Worm (Caenorhabditis elegans) whole organism, L3 larva: ENCODE measurements around the gene F14H3.3.

Source experiments
- aly-2 ChIP-seq: fragments of 150-350 bp; optimal IDR thresholded peaks from 2 replicates; lab custom pipeline; 2014; ENCODE audit warnings: missing biosample characterization, missing genetic modification characterization
- ama-1 ChIP-seq: fragments of 150-350 bp; optimal IDR thresholded peaks from 2 replicates; lab custom pipeline; 2018
- ceh-82 ChIP-seq: fragments of 150-350 bp; optimal IDR thresholded peaks from 2 replicates; lab custom pipeline; 2014; ENCODE audit warnings: missing biosample characterization, missing genetic modification characterization
- ceh-9 ChIP-seq: sonication (generic microtip); optimal IDR thresholded peaks from 2 replicates; lab custom pipeline; 2018; ENCODE audit warnings: missing biosample characterization, missing genetic modification characterization
- egl-27 ChIP-seq: sonication (generic microtip); optimal IDR thresholded peaks from 4 replicates; lab custom pipeline; 2017; ENCODE audit warnings: missing biosample characterization, missing genetic modification reagents, missing genetic modification characterization
- egl-5 ChIP-seq: fragments of 150-350 bp; optimal IDR thresholded peaks from 2 replicates; lab custom pipeline; 2017; ENCODE audit warnings: missing biosample characterization, missing genetic modification reagents, missing genetic modification characterization, inconsistent platforms
- elt-1 ChIP-seq: fragments of 150-350 bp; optimal IDR thresholded peaks from 2 replicates; lab custom pipeline; 2014; ENCODE audit warnings: missing biosample characterization, missing genetic modification characterization
- elt-2 ChIP-seq: sonication (generic microtip); optimal IDR thresholded peaks from 2 replicates; lab custom pipeline; 2016; ENCODE audit warnings: missing genetic modification reagents, mild to moderate bottlenecking, missing genetic modification characterization, missing compliant biosample characterization
- elt-3 ChIP-seq, 3 experiments: fragments of 150-350 bp in 1 of 3; sonication (generic microtip) in 2 of 3; optimal IDR thresholded peaks; 2 replicates in 2 of 3; 4 replicates in 1 of 3; lab custom pipeline; 2014 to 2017; ENCODE audit warnings: missing biosample characterization in 3 of 3, missing genetic modification characterization in 3 of 3
- eor-1 ChIP-seq, 2 experiments: fragments of 150-350 bp; optimal IDR thresholded peaks; 2 replicates each; lab custom pipeline; 2014 to 2018; ENCODE audit warnings: missing biosample characterization in 2 of 2, missing genetic modification characterization in 2 of 2
- fkh-10 ChIP-seq: sonication (generic microtip); optimal IDR thresholded peaks from 2 replicates; lab custom pipeline; 2017; ENCODE audit warnings: missing biosample characterization, missing genetic modification reagents, missing genetic modification characterization
- fkh-2 ChIP-seq: fragments of 150-350 bp; optimal IDR thresholded peaks from 2 replicates; lab custom pipeline; 2014; ENCODE audit warnings: missing biosample characterization, missing genetic modification reagents, missing genetic modification characterization
- hmg-11 ChIP-seq: sonication (generic microtip); optimal IDR thresholded peaks from 2 replicates; lab custom pipeline; 2016; ENCODE audit warnings: missing genetic modification characterization, missing compliant biosample characterization
- jun-1 ChIP-seq: fragments of 150-350 bp; optimal IDR thresholded peaks from 2 replicates; lab custom pipeline; 2014; ENCODE audit warnings: missing biosample characterization, missing genetic modification reagents, missing genetic modification characterization
- lin-39 ChIP-seq: fragments of 150-350 bp; optimal IDR thresholded peaks from 2 replicates; lab custom pipeline; 2018; ENCODE audit warnings: missing biosample characterization, missing genetic modification reagents, missing genetic modification characterization
- mdl-1 ChIP-seq: fragments of 150-350 bp; optimal IDR thresholded peaks from 2 replicates; lab custom pipeline; 2014; ENCODE audit warnings: missing biosample characterization, missing genetic modification characterization
- mml-1 ChIP-seq: fragments of 150-350 bp; sonication (generic microtip); optimal IDR thresholded peaks from 3 replicates; lab custom pipeline; 2014; ENCODE audit warnings: missing biosample characterization, missing genetic modification characterization
- nfya-1 ChIP-seq: sonication (generic microtip); optimal IDR thresholded peaks from 2 replicates; lab custom pipeline; 2017; ENCODE audit warnings: missing genetic modification characterization, mild to moderate bottlenecking, missing compliant biosample characterization, antibody characterized with exemption, moderate library complexity; ENCODE audit not compliant: insufficient read depth
- nhr-23 ChIP-seq: fragments of 150-350 bp; optimal IDR thresholded peaks from 2 replicates; lab custom pipeline; 2014; ENCODE audit warnings: missing biosample characterization, missing genetic modification reagents, missing genetic modification characterization
- nhr-237 ChIP-seq: fragments of 150-350 bp; optimal IDR thresholded peaks from 2 replicates; lab custom pipeline; 2014; ENCODE audit warnings: missing biosample characterization, missing genetic modification characterization
- nhr-43 ChIP-seq: sonication (generic microtip); optimal IDR thresholded peaks from 2 replicates; lab custom pipeline; 2016; ENCODE audit warnings: mild to moderate bottlenecking, missing genetic modification characterization, missing compliant biosample characterization; ENCODE audit not compliant: poor library complexity, severe bottlenecking
- nhr-67 ChIP-seq: fragments of 150-350 bp; optimal IDR thresholded peaks from 2 replicates; lab custom pipeline; 2014; ENCODE audit warnings: missing biosample characterization, missing genetic modification characterization
- nhr-76 ChIP-seq: fragments of 150-350 bp; sonication (generic microtip); optimal IDR thresholded peaks from 5 replicates; lab custom pipeline; 2014; ENCODE audit warnings: missing biosample characterization, missing genetic modification characterization
- nhr-77 ChIP-seq: fragments of 150-350 bp; optimal IDR thresholded peaks from 2 replicates; lab custom pipeline; 2014; ENCODE audit warnings: missing biosample characterization, missing genetic modification characterization
- pqm-1 ChIP-seq: fragments of 150-350 bp; optimal IDR thresholded peaks from 2 replicates; lab custom pipeline; 2017; ENCODE audit warnings: missing biosample characterization, missing genetic modification characterization, inconsistent platforms
- skn-1 ChIP-seq: fragments of 150-350 bp; optimal IDR thresholded peaks from 2 replicates; lab custom pipeline; 2014; ENCODE audit warnings: missing biosample characterization, missing genetic modification characterization
- tbx-2 ChIP-seq: sonication (generic microtip); optimal IDR thresholded peaks from 2 replicates; lab custom pipeline; 2016; ENCODE audit warnings: mild to moderate bottlenecking, missing genetic modification characterization, missing compliant biosample characterization
- unc-39 ChIP-seq: sonication (generic microtip); optimal IDR thresholded peaks from 4 replicates; lab custom pipeline; 2017; ENCODE audit warnings: missing biosample characterization, missing genetic modification characterization
- unc-62 ChIP-seq: fragments of 150-350 bp; sonication (generic microtip); optimal IDR thresholded peaks from 4 replicates; lab custom pipeline; 2014; ENCODE audit warnings: missing biosample characterization, missing genetic modification reagents, missing genetic modification characterization
- ztf-11 ChIP-seq: fragments of 150-350 bp; optimal IDR thresholded peaks from 2 replicates; lab custom pipeline; 2014; ENCODE audit warnings: missing biosample characterization, missing genetic modification characterization

F14H3.3 gene

ce11 chrV:16016977-16017376 is 36.3 kb downstream of the F14H3.3 start:
- no peak for TF ChIP-seq ceh-82 (tag; lab: Kevin White, UChicago)
- TF ChIP-seq elt-3 (tag; optimal IDR thresholded peaks at IDR 0.05; lab: Kevin White, UChicago), result no peak

ce11 chrV:16015652-16016051 is 37.6 kb downstream of the F14H3.3 start, which contains the start of gene str-232:
Gene str-232 (minus strand): TSS chrV:16015752.
- TF ChIP-seq elt-2 (tag; lab: Kevin White, UChicago) (no peak), jun-1 (tag; lab: Kevin White, UChicago) (no peak), ceh-9 (tag; lab: Kevin White, UChicago) (no peak), unc-39 (tag; lab: Kevin White, UChicago) (no peak), nfya-1 (tag; lab: Kevin White, UChicago) (no peak), nhr-76 (no peak), nhr-77 (tag; lab: Kevin White, UChicago) (no peak), ama-1 (lab: Kevin White, UChicago) (no peak), hmg-11 (tag; lab: Kevin White, UChicago) (no peak)
- TF ChIP-seq, all 47 proteins: peak for 0

ce11 chrV:16009564-16009963 is 43.7 kb downstream of the F14H3.3 start, which contains the start of gene str-233:
Gene str-233 (minus strand): TSS chrV:16009664.
- TF ChIP-seq tbx-2 (tag; lab: Kevin White, UChicago) (no peak), fkh-10 (no peak), nhr-43 (tag; lab: Kevin White, UChicago) (no peak), lin-39 (tag; lab: Kevin White, UChicago) (no peak), elt-3 (tag; optimal IDR thresholded peaks at IDR 0.05; lab: Kevin White, UChicago) (no peak), jun-1 (tag; lab: Kevin White, UChicago) (no peak), fkh-2 (no peak), nhr-237 (no peak), ceh-9 (tag; lab: Kevin White, UChicago) (no peak), unc-62 (no peak), pqm-1 (tag; lab: Kevin White, UChicago) (no peak), elt-1 (tag; lab: Kevin White, UChicago) (no peak)
- TF ChIP-seq, all 47 proteins: peak for 0

- no peak for TF ChIP-seq eor-1 (tag; optimal IDR thresholded peaks at IDR 0.05; lab: Kevin White, UChicago)
- TF ChIP-seq elt-3 (tag; optimal IDR thresholded peaks at IDR 0.05; lab: Kevin White, UChicago), result no peak
- TF ChIP-seq mml-1 (tag; lab: Kevin White, UChicago), result no peak
- TF ChIP-seq fkh-10, result no peak
- no peak for TF ChIP-seq nfya-1 (tag; lab: Kevin White, UChicago)
- no peak for TF ChIP-seq fkh-2
- no peak for TF ChIP-seq nhr-43 (tag; lab: Kevin White, UChicago)
- TF ChIP-seq ztf-11 (tag; lab: Kevin White, UChicago), result no peak
- no peak for TF ChIP-seq egl-27 (tag; lab: Kevin White, UChicago)
- TF ChIP-seq tbx-2 (tag; lab: Kevin White, UChicago), result no peak
- TF ChIP-seq, all 47 proteins: peak for 0
Observed at ce11 chrV:16007505-16007904, 45.8 kb downstream of the F14H3.3 start, which contains the start of gene str-231. Gene str-231 (minus strand): TSS chrV:16007605.

- TF ChIP-seq elt-1 (tag; lab: Kevin White, UChicago), result no peak
- no peak for TF ChIP-seq unc-62
- no peak for TF ChIP-seq nfya-1 (tag; lab: Kevin White, UChicago)
- TF ChIP-seq nhr-67, result no peak
- TF ChIP-seq nhr-23, result no peak
- no peak for TF ChIP-seq egl-5 (tag; lab: Kevin White, UChicago)
- TF ChIP-seq mdl-1, result no peak
- TF ChIP-seq skn-1 (tag; lab: Kevin White, UChicago), result no peak
- no peak for TF ChIP-seq aly-2 (tag; lab: Kevin White, UChicago)
- TF ChIP-seq, all 47 proteins: peak for 0
Observed at ce11 chrV:16002288-16002687, 51.0 kb downstream of the F14H3.3 start, which contains the start of gene nhr-63. Gene nhr-63 (plus strand): TSS chrV:16002588.
